Worm (Caenorhabditis elegans) whole organism, late embryonic: ENCODE results near the gene ser-2.

Experiments
- C08G9.2 ChIP-seq: sonication (generic microtip); optimal IDR thresholded peaks from 2 replicates; lab custom pipeline; 2016; ENCODE audit warnings: mild to moderate bottlenecking, missing genetic modification characterization, moderate library complexity, missing compliant biosample characterization
- C38D4.7 ChIP-seq: fragments of 200-800 bp; sonication (Bioruptor generic); optimal IDR thresholded peaks from 2 replicates; lab custom pipeline; 2018; ENCODE audit warnings: mild to moderate bottlenecking, missing genetic modification characterization, moderate library complexity, missing compliant biosample characterization
- K02D7.2 ChIP-seq: sonication (generic microtip); optimal IDR thresholded peaks from 2 replicates; lab custom pipeline; 2017; ENCODE audit warnings: mild to moderate bottlenecking, missing genetic modification characterization, missing compliant biosample characterization
- T23F11.4 ChIP-seq: fragments of 200-800 bp; sonication (Bioruptor generic); optimal IDR thresholded peaks from 2 replicates; lab custom pipeline; 2018; ENCODE audit warnings: mild to moderate bottlenecking, missing genetic modification characterization, missing compliant biosample characterization
- ceh-2 ChIP-seq: sonication (generic microtip); optimal IDR thresholded peaks from 2 replicates; lab custom pipeline; 2016; ENCODE audit warnings: missing genotype, missing genetic modification characterization, missing compliant biosample characterization
- ceh-24 ChIP-seq: sonication (generic microtip); optimal IDR thresholded peaks from 2 replicates; lab custom pipeline; 2016; ENCODE audit warnings: mild to moderate bottlenecking, missing genetic modification characterization, missing compliant biosample characterization
- ceh-30 ChIP-seq: fragments of 150-350 bp; optimal IDR thresholded peaks from 2 replicates; lab custom pipeline; 2014; ENCODE audit warnings: missing biosample characterization, missing genetic modification characterization
- ceh-31 ChIP-seq: sonication (generic microtip); optimal IDR thresholded peaks from 2 replicates; lab custom pipeline; 2016; ENCODE audit warnings: missing genetic modification characterization, missing compliant biosample characterization
- ceh-34 ChIP-seq: sonication (generic microtip); optimal IDR thresholded peaks from 2 replicates; lab custom pipeline; 2016; ENCODE audit warnings: mild to moderate bottlenecking, missing genetic modification characterization, missing compliant biosample characterization
- ceh-48 ChIP-seq: sonication (generic microtip); optimal IDR thresholded peaks from 2 replicates; lab custom pipeline; 2016; ENCODE audit warnings: missing genetic modification characterization, inconsistent platforms, missing compliant biosample characterization
- ceh-6 ChIP-seq: fragments of 200-800 bp; sonication (Bioruptor generic); optimal IDR thresholded peaks from 2 replicates; lab custom pipeline; 2018; ENCODE audit warnings: mild to moderate bottlenecking, missing genetic modification characterization, missing compliant biosample characterization
- che-1 ChIP-seq: sonication (generic microtip); optimal IDR thresholded peaks from 2 replicates; lab custom pipeline; 2016; ENCODE audit warnings: mild to moderate bottlenecking, missing genetic modification characterization, missing compliant biosample characterization
- dve-1 ChIP-seq: sonication (generic microtip); optimal IDR thresholded peaks from 2 replicates; lab custom pipeline; 2017; ENCODE audit warnings: antibody characterized with exemption, mild to moderate bottlenecking, missing genetic modification characterization, missing compliant biosample characterization
- elt-2 ChIP-seq: sonication (generic microtip); optimal IDR thresholded peaks from 2 replicates; lab custom pipeline; 2016; ENCODE audit warnings: missing genetic modification reagents, missing genetic modification characterization, missing compliant biosample characterization
- eyg-1 ChIP-seq: sonication (generic microtip); optimal IDR thresholded peaks from 2 replicates; lab custom pipeline; 2016; ENCODE audit warnings: missing genotype, missing genetic modification characterization, missing compliant biosample characterization
- fax-1 ChIP-seq: sonication (generic microtip); optimal IDR thresholded peaks from 2 replicates; lab custom pipeline; 2016; ENCODE audit warnings: missing genotype, missing genetic modification characterization, missing compliant biosample characterization
- gmeb-2 ChIP-seq: sonication (generic microtip); optimal IDR thresholded peaks from 2 replicates; lab custom pipeline; 2016; ENCODE audit warnings: missing genetic modification characterization, inconsistent platforms, missing compliant biosample characterization
- hlh-15 ChIP-seq: sonication (generic microtip); optimal IDR thresholded peaks from 2 replicates; lab custom pipeline; 2016; ENCODE audit warnings: missing genetic modification characterization, missing compliant biosample characterization
- hlh-30 ChIP-seq: sonication (generic microtip); optimal IDR thresholded peaks from 2 replicates; lab custom pipeline; 2017; ENCODE audit warnings: antibody characterized with exemption, missing genetic modification characterization, missing compliant biosample characterization; ENCODE audit not compliant: insufficient read depth
- hlh-6 ChIP-seq: sonication (generic microtip); optimal IDR thresholded peaks from 2 replicates; lab custom pipeline; 2016; ENCODE audit warnings: missing genotype, missing genetic modification characterization, missing compliant biosample characterization
- hlh-8 ChIP-seq: sonication (generic microtip); optimal IDR thresholded peaks from 2 replicates; lab custom pipeline; 2016; ENCODE audit warnings: missing genotype, missing genetic modification characterization, missing compliant biosample characterization
- madf-2 ChIP-seq: sonication (generic microtip); optimal IDR thresholded peaks from 2 replicates; lab custom pipeline; 2017; ENCODE audit warnings: missing genetic modification characterization, missing compliant biosample characterization
- mec-3 ChIP-seq: sonication (generic microtip); optimal IDR thresholded peaks from 2 replicates; lab custom pipeline; 2016; ENCODE audit warnings: borderline replicate concordance, missing genetic modification characterization, missing compliant biosample characterization
- nfya-1 ChIP-seq: sonication (generic microtip); optimal IDR thresholded peaks from 2 replicates; lab custom pipeline; 2017; ENCODE audit warnings: missing genetic modification characterization, mild to moderate bottlenecking, missing compliant biosample characterization, antibody characterized with exemption, moderate library complexity
- nhr-11 ChIP-seq: fragments of 150-350 bp; optimal IDR thresholded peaks from 2 replicates; lab custom pipeline; 2014; ENCODE audit warnings: missing biosample characterization, missing genetic modification characterization
- pha-2 ChIP-seq: sonication (generic microtip); optimal IDR thresholded peaks from 2 replicates; lab custom pipeline; 2017; ENCODE audit warnings: mild to moderate bottlenecking, missing genetic modification characterization, missing compliant biosample characterization
- pha-4 ChIP-seq: fragments of 150-350 bp; optimal IDR thresholded peaks from 2 replicates; lab custom pipeline; 2018; ENCODE audit warnings: missing biosample characterization, missing genetic modification reagents, missing genetic modification characterization
- pros-1 ChIP-seq: fragments of 150-350 bp; optimal IDR thresholded peaks from 2 replicates; lab custom pipeline; 2014; ENCODE audit warnings: missing biosample characterization, missing genetic modification reagents, missing genetic modification characterization
- ref-2 ChIP-seq: sonication (generic microtip); optimal IDR thresholded peaks from 2 replicates; lab custom pipeline; 2016; ENCODE audit warnings: missing genetic modification characterization, missing compliant biosample characterization
- rnt-1 ChIP-seq: sonication (generic microtip); optimal IDR thresholded peaks from 2 replicates; lab custom pipeline; 2016; ENCODE audit warnings: missing genetic modification characterization, missing compliant biosample characterization
- sdc-2 ChIP-seq: sonication (generic microtip); optimal IDR thresholded peaks from 2 replicates; lab custom pipeline; 2016; ENCODE audit warnings: missing genotype, missing genetic modification characterization, missing compliant biosample characterization
- sox-2 ChIP-seq: fragments of 200-800 bp; sonication (Bioruptor generic); IDR thresholded peaks from 2 replicates; pipeline ENCODE4 v1.3.6; 2022; ENCODE audit warnings: missing genetic modification reagents, missing genetic modification characterization, missing compliant biosample characterization
- sox-4 ChIP-seq: sonication (generic microtip); optimal IDR thresholded peaks from 2 replicates; lab custom pipeline; 2017; ENCODE audit warnings: mild to moderate bottlenecking, missing genetic modification characterization, inconsistent platforms, missing compliant biosample characterization
- tbx-2 ChIP-seq: sonication (generic microtip); optimal IDR thresholded peaks from 2 replicates; lab custom pipeline; 2016; ENCODE audit warnings: missing genetic modification characterization, missing compliant biosample characterization
- ttx-3 ChIP-seq: sonication (generic microtip); optimal IDR thresholded peaks from 2 replicates; lab custom pipeline; 2016; ENCODE audit warnings: missing genetic modification reagents, missing genetic modification characterization, missing compliant biosample characterization
- unc-3 ChIP-seq, 2 experiments: fragments of 200-800 bp in 1 of 2; sonication (Bioruptor generic) in 1 of 2; sonication (generic microtip) in 1 of 2; conservative IDR thresholded peaks in 1 of 2; optimal IDR thresholded peaks in 1 of 2; 2 replicates each; pipeline versions ENCODE4 v1.3.6 to Lab custom; 2016 to 2022; ENCODE audit warnings: missing compliant biosample characterization in 2 of 2, missing genetic modification characterization in 2 of 2, missing genetic modification reagents in 1 of 2
- unc-42 ChIP-seq: sonication (generic microtip); optimal IDR thresholded peaks from 2 replicates; lab custom pipeline; 2016; ENCODE audit warnings: missing genotype, missing genetic modification characterization, missing compliant biosample characterization
- unc-55 ChIP-seq: sonication (generic microtip); optimal IDR thresholded peaks from 2 replicates; lab custom pipeline; 2017; ENCODE audit warnings: missing biosample characterization, missing genetic modification reagents, missing genetic modification characterization
- zip-5 ChIP-seq: sonication (generic microtip); optimal IDR thresholded peaks from 2 replicates; lab custom pipeline; 2016; ENCODE audit warnings: missing genetic modification characterization, missing compliant biosample characterization
- ztf-16 ChIP-seq: sonication (generic microtip); optimal IDR thresholded peaks from 2 replicates; lab custom pipeline; 2017; ENCODE audit warnings: missing genetic modification characterization, missing compliant biosample characterization

ser-2 gene

DNA sequence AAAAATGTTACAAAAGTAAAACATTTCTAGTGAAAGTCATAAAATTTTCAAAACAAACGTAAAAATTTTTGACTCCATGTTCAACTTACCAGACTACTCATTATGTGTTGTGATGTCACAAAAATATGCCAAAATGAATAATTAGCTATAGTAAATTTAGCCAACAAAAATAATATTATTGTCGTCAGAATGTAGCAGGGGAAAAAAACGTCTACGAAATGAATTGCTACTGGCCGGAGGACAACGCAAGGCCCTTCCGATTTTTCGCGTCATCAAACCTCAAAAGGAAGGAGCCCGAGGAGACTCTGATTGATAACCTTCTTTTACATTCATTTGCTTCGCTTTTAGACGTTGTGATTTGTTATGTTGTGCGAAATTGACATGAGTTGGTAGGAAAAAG, at the start of gene ser-2:
Gene ser-2 (minus strand): TSS at position 101 of the 400 bp plus-strand sequence.
- TF ChIP-seq hlh-8 (tag; lab: Kevin White, UChicago) (no peak), pros-1 (tag; lab: Kevin White, UChicago) (no peak)

- no peak for TF ChIP-seq hlh-8 (tag; lab: Kevin White, UChicago)
- no peak for TF ChIP-seq che-1 (tag; lab: Kevin White, UChicago)
- TF ChIP-seq gmeb-2 = no peak
- TF ChIP-seq pha-4 = no peak
- no peak for TF ChIP-seq sox-4 (tag; lab: Kevin White, UChicago)
- TF ChIP-seq nfya-1 (tag; lab: Kevin White, UChicago) = peak; percentile 71
- TF ChIP-seq C08G9.2 = no peak
- TF ChIP-seq ceh-6 (GFP tag; lab: Kevin White, UChicago) = peak; percentile 67
- TF ChIP-seq pha-2 (tag; lab: Kevin White, UChicago) = peak; percentile 32
- TF ChIP-seq zip-5 = no peak
- TF ChIP-seq T23F11.4 (GFP tag; lab: Kevin White, UChicago) = no peak
- TF ChIP-seq ttx-3 (tag; lab: Kevin White, UChicago) = peak; percentile 65
- TF ChIP-seq madf-2 (tag; lab: Kevin White, UChicago) = no peak
- peak; percentile 94 for TF ChIP-seq sox-2 (GFP tag; lab: Robert Waterston, UW)
- TF ChIP-seq hlh-15 = no peak
- TF ChIP-seq K02D7.2 (tag; lab: Kevin White, UChicago) = no peak
- peak; percentile 84 for TF ChIP-seq tbx-2 (tag; lab: Kevin White, UChicago)
- TF ChIP-seq rnt-1 (tag; lab: Kevin White, UChicago) = no peak
- no peak for TF ChIP-seq ceh-2
- no peak for TF ChIP-seq mec-3 (tag; lab: Kevin White, UChicago)
- TF ChIP-seq unc-55 = peak; percentile 96
- no peak for TF ChIP-seq unc-3 (GFP tag; conservative IDR thresholded peaks at IDR 0.05; lab: Robert Waterston, UW)
- no peak for TF ChIP-seq unc-3 (tag; optimal IDR thresholded peaks at IDR 0.05; lab: Kevin White, UChicago)
- peak; percentile 30 for TF ChIP-seq hlh-30 (tag; lab: Kevin White, UChicago)
- TF ChIP-seq ceh-34 (tag; lab: Kevin White, UChicago) = no peak
- no peak for TF ChIP-seq C38D4.7
- no peak for TF ChIP-seq ceh-48 (tag; lab: Kevin White, UChicago)
- no peak for TF ChIP-seq ztf-16 (tag; lab: Kevin White, UChicago)
- TF ChIP-seq ceh-30 (tag; lab: Kevin White, UChicago) = no peak
- no peak for TF ChIP-seq elt-2 (tag; lab: Kevin White, UChicago)
- TF ChIP-seq ceh-31 (tag; lab: Kevin White, UChicago) = peak; percentile 93
- TF ChIP-seq fax-1 (tag; lab: Kevin White, UChicago) = no peak
- no peak for TF ChIP-seq sdc-2 (tag; lab: Kevin White, UChicago)
- no peak for TF ChIP-seq nhr-11 (tag; lab: Kevin White, UChicago)
- peak; percentile 23 for TF ChIP-seq eyg-1 (tag; lab: Kevin White, UChicago)
- TF ChIP-seq dve-1 (tag; lab: Kevin White, UChicago) = no peak
- TF ChIP-seq unc-42 (tag; lab: Kevin White, UChicago) = peak; percentile 56
- TF ChIP-seq hlh-6 (tag; lab: Kevin White, UChicago) = no peak
- TF ChIP-seq ceh-24 (tag; lab: Kevin White, UChicago) = no peak
- peak; percentile 91 for TF ChIP-seq ref-2
- TF ChIP-seq, all 69 proteins: peak for 12
These were observed 44.9 kb upstream of the ser-2 start for ce11 chrX:15347680-15348079.
